Worm (Caenorhabditis elegans): ENCODE measurements around the gene gstk-2.

The gstk-2 gene

ce11 chrIV:7205969-7206368, 36.1 kb downstream of the gstk-2 start, which contains the start of gene kcc-1:
TSS of gene kcc-1 (plus strand) at chrIV:7206269.
- TF ChIP-seq ceh-83 (GFP tag; optimal IDR thresholded peaks at IDR 0.05): no peak

- TF ChIP-seq nhr-28 (tag; optimal IDR thresholded peaks at IDR 0.05): no peak
- TF ChIP-seq drap-1 (GFP tag; optimal IDR thresholded peaks at IDR 0.05): no peak
- TF ChIP-seq mep-1 (tag; optimal IDR thresholded peaks at IDR 0.05): no peak
- no peak for TF ChIP-seq pha-4 (tag; optimal IDR thresholded peaks at IDR 0.05)
- no peak for TF ChIP-seq lin-32 (GFP tag; optimal IDR thresholded peaks at IDR 0.05)
- no peak for TF ChIP-seq mab-5 (tag; optimal IDR thresholded peaks at IDR 0.05)
- TF ChIP-seq cnd-1 (tag; optimal IDR thresholded peaks at IDR 0.05): no peak
- no peak for TF ChIP-seq elt-1 (tag; optimal IDR thresholded peaks at IDR 0.05; ENCODE audit: borderline replicate concordance, insufficient read depth)
- no peak for TF ChIP-seq nhr-76 (tag; optimal IDR thresholded peaks at IDR 0.05)
These were observed 38.4 kb downstream of the gstk-2 start, which contains the start of gene R13A1.3 for ce11 chrIV:7203696-7204095. TSS of gene R13A1.3 (plus strand) at chrIV:7203996.

ce11 chrIV:7196853-7197252, 45.2 kb downstream of the gstk-2 start, which contains the start of gene unc-8:
TSS of gene unc-8 (plus strand) at chrIV:7197153.
- TF ChIP-seq bed-3 (GFP tag; optimal IDR thresholded peaks at IDR 0.05) (no peak), ztf-11 (tag; optimal IDR thresholded peaks at IDR 0.05) (no peak), hlh-1 (tag; optimal IDR thresholded peaks at IDR 0.05) (no peak), zip-8 (tag; optimal IDR thresholded peaks at IDR 0.05) (no peak), sptf-1 (tag; optimal IDR thresholded peaks at IDR 0.05) (no peak), M03D4.4 (tag; optimal IDR thresholded peaks at IDR 0.05) (no peak), elt-3 (tag; optimal IDR thresholded peaks at IDR 0.05) (no peak), flh-1 (GFP tag; optimal IDR thresholded peaks at IDR 0.05) (no peak), sem-2 (GFP tag; optimal IDR thresholded peaks at IDR 0.05) (no peak), lsy-2 (tag; optimal IDR thresholded peaks at IDR 0.05) (no peak), nhr-76 (tag; optimal IDR thresholded peaks at IDR 0.05) (no peak), nhr-28 (tag; optimal IDR thresholded peaks at IDR 0.05) (no peak), lin-13 (tag; optimal IDR thresholded peaks at IDR 0.05) (no peak), nhr-237 (tag; optimal IDR thresholded peaks at IDR 0.05) (no peak), nhr-2 (tag; optimal IDR thresholded peaks at IDR 0.05) (no peak), snpc-4 (tag; optimal IDR thresholded peaks at IDR 0.05) (no peak), lin-32 (GFP tag; optimal IDR thresholded peaks at IDR 0.05) (no peak)

ce11 chrIV:7195734-7196133, 46.3 kb downstream of the gstk-2 start, which contains the start of gene best-16:
TSS of gene best-16 (minus strand) at chrIV:7195834.
- TF ChIP-seq elt-3 (tag; optimal IDR thresholded peaks at IDR 0.05): no peak
- no peak for TF ChIP-seq nhr-28 (tag; optimal IDR thresholded peaks at IDR 0.05)
- no peak for TF ChIP-seq lsy-2 (tag; optimal IDR thresholded peaks at IDR 0.05)
- TF ChIP-seq flh-1 (GFP tag; optimal IDR thresholded peaks at IDR 0.05): no peak
- no peak for TF ChIP-seq unc-120 (tag; optimal IDR thresholded peaks at IDR 0.05; ENCODE audit: poor library complexity, severe bottlenecking)
- TF ChIP-seq ztf-11 (tag; optimal IDR thresholded peaks at IDR 0.05): no peak
- TF ChIP-seq drap-1 (GFP tag; optimal IDR thresholded peaks at IDR 0.05): no peak
- TF ChIP-seq ceh-83 (GFP tag; optimal IDR thresholded peaks at IDR 0.05): no peak
- no peak for TF ChIP-seq tbx-8 (GFP tag; optimal IDR thresholded peaks at IDR 0.05)
- no peak for TF ChIP-seq hlh-1 (tag; optimal IDR thresholded peaks at IDR 0.05)
- no peak for TF ChIP-seq ceh-43 (GFP tag; optimal IDR thresholded peaks at IDR 0.05)
- TF ChIP-seq nhr-76 (tag; optimal IDR thresholded peaks at IDR 0.05): no peak

ce11 chrIV:7191745-7192144, 50.3 kb downstream of the gstk-2 start, which contains the start of gene R13A1.5:
TSS of gene R13A1.5 (minus strand) at chrIV:7191845.
- no peak for TF ChIP-seq unc-62 (GFP tag; optimal IDR thresholded peaks at IDR 0.05)
- no peak for TF ChIP-seq nhr-76 (tag; optimal IDR thresholded peaks at IDR 0.05)
- TF ChIP-seq tbx-8 (GFP tag; optimal IDR thresholded peaks at IDR 0.05): no peak
- no peak for TF ChIP-seq sptf-1 (tag; optimal IDR thresholded peaks at IDR 0.05)
- no peak for TF ChIP-seq mep-1 (tag; optimal IDR thresholded peaks at IDR 0.05)
- no peak for TF ChIP-seq unc-120 (tag; optimal IDR thresholded peaks at IDR 0.05; ENCODE audit: poor library complexity, severe bottlenecking)
- no peak for TF ChIP-seq drap-1 (GFP tag; optimal IDR thresholded peaks at IDR 0.05)

All from whole organism, mixed stage, embryonic.